Worm (Caenorhabditis elegans) whole organism, L4 larva: ENCODE results near the gene C54G7.1.

ENCODE experiments used
- D1046.2 ChIP-seq: fragments of 200-800 bp; sonication (Bioruptor generic); IDR thresholded peaks from 2 replicates; pipeline ENCODE4 v1.3.6; 2022; ENCODE audit warnings: missing genetic modification characterization, missing compliant biosample characterization
- F37D6.2 ChIP-seq: sonication (generic microtip); optimal IDR thresholded peaks from 2 replicates; lab custom pipeline; 2016; ENCODE audit warnings: mild to moderate bottlenecking, missing genetic modification characterization, missing compliant biosample characterization
- ctbp-1 ChIP-seq: fragments of 200-800 bp; sonication (Bioruptor generic); IDR thresholded peaks from 2 replicates; pipeline ENCODE4 v1.3.6; 2022; ENCODE audit warnings: missing genetic modification reagents, missing genetic modification characterization, missing compliant biosample characterization
- dve-1 ChIP-seq: sonication (generic microtip); optimal IDR thresholded peaks from 2 replicates; lab custom pipeline; 2017; ENCODE audit warnings: antibody characterized with exemption, mild to moderate bottlenecking, missing genetic modification characterization, missing compliant biosample characterization; ENCODE audit not compliant: insufficient read depth
- fos-1 ChIP-seq: fragments of 150-350 bp; optimal IDR thresholded peaks from 2 replicates; lab custom pipeline; 2014; ENCODE audit warnings: missing biosample characterization, missing genetic modification characterization
- hmg-1.1 ChIP-seq: fragments of 200-800 bp; sonication (Bioruptor generic); IDR thresholded peaks from 2 replicates; pipeline ENCODE4 v1.3.6; 2022; ENCODE audit warnings: missing genetic modification reagents, missing genetic modification characterization, missing compliant biosample characterization
- nhr-76 ChIP-seq: fragments of 150-350 bp; optimal IDR thresholded peaks from 2 replicates; lab custom pipeline; 2014; ENCODE audit warnings: missing biosample characterization, missing genetic modification characterization
- snpc-1.2 ChIP-seq: fragments of 200-800 bp; sonication (Bioruptor generic); IDR thresholded peaks from 2 replicates; pipeline ENCODE4 v1.3.6; 2022; ENCODE audit warnings: missing genetic modification reagents, missing genetic modification characterization, missing compliant biosample characterization
- zag-1 ChIP-seq: fragments of 150-350 bp; optimal IDR thresholded peaks from 2 replicates; lab custom pipeline; 2014; ENCODE audit warnings: missing biosample characterization, missing genetic modification characterization
- ztf-7 ChIP-seq: fragments of 150-350 bp; optimal IDR thresholded peaks from 2 replicates; lab custom pipeline; 2014; ENCODE audit warnings: missing biosample characterization, missing genetic modification characterization

DNA sequence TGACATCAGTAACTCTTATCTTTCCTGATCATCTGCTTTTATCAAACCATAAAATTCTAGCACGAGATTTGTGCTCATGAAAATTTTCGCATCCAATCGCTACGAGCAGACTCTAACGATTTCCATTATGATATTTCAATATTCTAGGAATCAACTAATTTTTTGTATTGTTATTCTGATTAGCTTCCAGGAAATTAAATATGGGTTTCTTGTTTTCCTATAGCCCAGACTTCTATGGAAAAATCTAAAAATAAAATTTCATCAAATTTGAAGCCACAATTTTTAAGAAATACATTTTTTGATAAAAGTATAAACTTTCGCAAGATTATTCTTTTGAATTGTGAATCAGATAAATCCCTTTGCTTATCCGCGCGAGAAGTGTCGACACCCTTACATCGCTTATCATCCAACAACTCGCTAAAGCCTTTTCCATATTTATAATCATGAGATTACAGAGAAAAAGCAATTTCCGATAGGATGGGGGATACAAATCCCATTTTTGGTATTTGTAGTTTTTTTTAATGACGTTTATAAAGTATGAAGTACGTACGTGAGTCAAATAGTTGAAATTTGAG lies 11.4 kb downstream of the C54G7.1 start:
- TF ChIP-seq nhr-76 (no peak), fos-1 (tag; lab: Kevin White, UChicago) (no peak), snpc-1.2 (GFP tag; lab: Robert Waterston, UW) (no peak), ztf-7 (tag; lab: Kevin White, UChicago) (no peak), D1046.2 (GFP tag; lab: Robert Waterston, UW) (no peak), zag-1 (tag; lab: Kevin White, UChicago) (no peak), F37D6.2 (tag; lab: Kevin White, UChicago) (no peak), ctbp-1 (GFP tag; lab: Robert Waterston, UW) (no peak), hmg-1.1 (GFP tag; lab: Robert Waterston, UW) (no peak), dve-1 (tag; lab: Kevin White, UChicago) (no peak)
